Fruit fly (Drosophila melanogaster): Measurements from ENCODE around the gene CG10802.

DNA sequence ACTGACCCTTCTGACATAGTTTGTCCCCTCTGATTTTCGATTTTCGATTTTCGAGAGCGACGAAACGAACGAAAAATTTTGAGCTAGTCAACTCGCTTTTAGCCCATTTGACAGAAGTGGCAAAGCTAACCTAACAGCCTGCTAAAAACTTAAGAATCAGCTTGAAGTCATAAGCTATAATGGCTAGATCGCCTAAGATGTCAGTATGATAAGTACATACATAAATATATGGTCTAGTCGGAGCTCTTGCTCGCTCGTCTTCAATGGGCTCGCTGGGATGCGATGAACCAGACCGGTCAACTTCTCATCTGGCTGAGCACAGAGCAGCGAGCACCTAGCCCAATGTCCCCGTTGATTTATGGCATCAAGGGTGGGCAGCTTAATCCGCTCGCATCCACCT is 47.1 kb upstream of the CG10802 start, which contains the start of gene CG14269:
- TF ChIP-seq CG8478 (optimal IDR thresholded peaks at IDR 0.05), result no peak
- TF ChIP-seq usp (GFP tag; optimal IDR thresholded peaks at IDR 0.05), result no peak
